Worm (Caenorhabditis elegans): Measurements from ENCODE around the gene qui-1.

qui-1 gene

DNA sequence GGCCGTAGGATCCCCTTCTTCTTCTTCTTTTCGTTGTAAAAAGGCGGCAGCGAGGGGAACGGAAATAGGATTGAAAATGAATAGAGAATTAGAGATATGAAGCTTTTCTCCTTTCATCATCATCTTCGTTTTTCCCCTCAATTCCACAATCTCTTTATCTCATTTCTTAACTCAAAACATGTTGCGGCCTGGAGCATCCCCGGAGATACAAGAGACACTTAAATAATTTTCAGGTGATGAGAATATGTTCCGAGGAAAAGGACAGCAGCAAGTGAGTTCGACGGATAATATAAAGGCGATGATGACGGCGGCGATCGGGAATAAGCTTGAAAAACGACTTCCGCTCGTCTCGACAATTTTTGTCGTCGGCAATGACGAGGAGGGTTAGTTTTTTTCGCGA, at the start of gene qui-1, which contains the start of gene Y45F10B.13:
Gene qui-1, plus strand, starts transcription at position 233 of the 400 bp plus-strand sequence.
Gene Y45F10B.13, minus strand, starts transcription at position 101 of the 400 bp plus-strand sequence.
- no peak for TF ChIP-seq W03F9.2 (tag; optimal IDR thresholded peaks at IDR 0.05)
- no peak for TF ChIP-seq him-1 (tag; optimal IDR thresholded peaks at IDR 0.05)
- no peak for TF ChIP-seq dao-5 (tag; optimal IDR thresholded peaks at IDR 0.05)

ce11 chrIV:13512112-13512569, 49.5 kb upstream of the qui-1 start, which contains the start of gene puf-3:
puf-3 (minus strand) TSS chrIV:13512162.
- no peak for TF ChIP-seq him-1 (tag; optimal IDR thresholded peaks at IDR 0.05)
- TF ChIP-seq W03F9.2 (tag; optimal IDR thresholded peaks at IDR 0.05) = no peak
- TF ChIP-seq dao-5 (tag; optimal IDR thresholded peaks at IDR 0.05) = no peak

DNA sequence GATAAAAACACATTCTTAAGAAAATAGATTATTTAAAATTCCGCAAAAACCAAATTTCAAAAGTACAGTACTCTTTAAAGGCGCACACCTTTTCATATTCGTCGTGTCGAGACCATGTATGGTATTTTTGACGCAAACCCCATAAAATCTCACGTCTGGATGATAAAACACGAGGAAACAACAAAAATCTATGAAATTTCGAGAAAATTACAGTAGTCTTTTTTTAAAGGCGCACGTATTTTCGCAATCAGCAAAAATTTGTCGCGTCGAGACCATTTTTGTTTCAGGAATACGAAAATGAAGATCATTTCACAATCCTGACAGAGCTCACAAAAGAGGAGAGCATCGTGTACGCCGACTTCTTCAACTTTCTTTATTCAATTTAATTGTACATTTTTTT, 48.7 kb upstream of the qui-1 start:
- TF ChIP-seq him-1 (tag; optimal IDR thresholded peaks at IDR 0.05) (no peak), W03F9.2 (tag; optimal IDR thresholded peaks at IDR 0.05) (no peak), dao-5 (tag; optimal IDR thresholded peaks at IDR 0.05) (no peak)

- TF ChIP-seq him-1 (tag; optimal IDR thresholded peaks at IDR 0.05) (no peak), W03F9.2 (tag; optimal IDR thresholded peaks at IDR 0.05) (peak; percentile 33)
Measured at ce11 chrIV:13521785-13522184, 39.9 kb upstream of the qui-1 start, which contains the start of gene dcap-2. dcap-2 (minus strand) TSS chrIV:13521870.

DNA sequence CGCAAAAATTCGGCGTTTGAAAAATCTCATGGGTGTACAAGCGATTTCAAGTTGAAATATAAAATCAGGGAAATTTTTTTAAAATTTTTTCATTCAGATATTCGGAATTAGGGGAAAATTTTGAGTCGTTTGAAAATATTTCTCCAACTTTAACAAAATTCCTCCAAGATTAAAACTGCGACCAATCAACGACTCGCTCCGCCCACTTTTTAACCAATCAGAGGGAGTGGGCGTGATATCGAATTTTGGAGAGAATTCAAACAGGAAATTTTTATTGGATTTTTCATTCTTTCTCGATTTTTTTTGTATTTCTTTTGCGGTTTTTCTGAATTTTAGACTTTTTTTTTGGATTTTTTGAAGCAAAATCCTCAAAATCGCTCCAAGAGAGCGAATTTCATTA, 36.4 kb upstream of the qui-1 start:
- TF ChIP-seq W03F9.2 (tag; optimal IDR thresholded peaks at IDR 0.05) (no peak), dao-5 (tag; optimal IDR thresholded peaks at IDR 0.05) (no peak), him-1 (tag; optimal IDR thresholded peaks at IDR 0.05) (no peak)

ce11 chrIV:13538901-13539300, 22.8 kb upstream of the qui-1 start:
- no peak for TF ChIP-seq W03F9.2 (tag; optimal IDR thresholded peaks at IDR 0.05)
- TF ChIP-seq dao-5 (tag; optimal IDR thresholded peaks at IDR 0.05) = no peak
- TF ChIP-seq him-1 (tag; optimal IDR thresholded peaks at IDR 0.05) = no peak

DNA sequence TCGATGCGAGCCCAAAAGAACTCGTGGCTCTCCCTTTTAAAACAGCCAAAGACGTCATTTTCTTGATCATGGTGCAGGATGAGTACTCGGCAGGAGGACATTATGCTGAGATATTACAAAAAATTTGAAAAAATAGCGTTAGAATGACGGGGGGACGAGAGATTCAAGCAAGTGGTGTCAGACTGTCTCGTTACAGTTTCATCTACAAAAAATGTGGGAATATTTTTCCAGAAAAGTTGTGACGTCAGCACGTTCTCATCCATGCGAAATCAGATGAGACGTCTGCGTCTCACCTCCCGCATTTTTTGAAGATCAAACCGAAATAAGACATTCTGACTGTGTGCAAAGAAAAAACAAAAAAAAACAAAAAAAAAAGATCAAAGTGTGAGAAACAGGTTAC, 21.5 kb upstream of the qui-1 start, which contains the start of gene rsd-2:
Gene rsd-2, minus strand, starts transcription at position 101 of the 400 bp plus-strand sequence.
- no peak for TF ChIP-seq him-1 (tag; optimal IDR thresholded peaks at IDR 0.05)
- TF ChIP-seq W03F9.2 (tag; optimal IDR thresholded peaks at IDR 0.05) = no peak
- TF ChIP-seq dao-5 (tag; optimal IDR thresholded peaks at IDR 0.05) = no peak

- TF ChIP-seq W03F9.2 (tag; optimal IDR thresholded peaks at IDR 0.05) = no peak
- TF ChIP-seq him-1 (tag; optimal IDR thresholded peaks at IDR 0.05) = no peak
- TF ChIP-seq dao-5 (tag; optimal IDR thresholded peaks at IDR 0.05) = no peak
Measured at ce11 chrIV:13548188-13548587, 13.5 kb upstream of the qui-1 start, which contains the start of gene F52G2.3. F52G2.3 (minus strand) TSS chrIV:13548230.

DNA sequence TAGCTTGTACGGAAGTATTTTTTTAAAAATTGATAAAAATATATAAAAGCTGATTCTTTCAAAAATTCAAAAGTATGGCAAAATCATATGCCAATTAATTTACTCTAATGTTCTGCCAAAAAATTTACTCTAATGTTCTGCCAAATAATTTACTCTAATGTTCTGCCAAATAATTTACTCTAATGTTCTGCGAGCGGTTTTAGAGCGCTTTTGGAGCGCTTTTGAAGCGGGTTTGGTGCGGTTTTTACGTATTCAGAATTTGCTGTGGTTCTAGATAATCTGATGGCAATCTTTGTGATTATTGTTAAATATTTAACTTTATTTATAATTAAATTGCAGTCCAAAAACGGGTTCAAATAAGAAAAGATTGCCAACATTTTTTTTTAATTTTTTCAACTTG, 12.3 kb upstream of the qui-1 start:
- TF ChIP-seq W03F9.2 (tag; optimal IDR thresholded peaks at IDR 0.05) (no peak), him-1 (tag; optimal IDR thresholded peaks at IDR 0.05) (no peak), dao-5 (tag; optimal IDR thresholded peaks at IDR 0.05) (no peak)

DNA sequence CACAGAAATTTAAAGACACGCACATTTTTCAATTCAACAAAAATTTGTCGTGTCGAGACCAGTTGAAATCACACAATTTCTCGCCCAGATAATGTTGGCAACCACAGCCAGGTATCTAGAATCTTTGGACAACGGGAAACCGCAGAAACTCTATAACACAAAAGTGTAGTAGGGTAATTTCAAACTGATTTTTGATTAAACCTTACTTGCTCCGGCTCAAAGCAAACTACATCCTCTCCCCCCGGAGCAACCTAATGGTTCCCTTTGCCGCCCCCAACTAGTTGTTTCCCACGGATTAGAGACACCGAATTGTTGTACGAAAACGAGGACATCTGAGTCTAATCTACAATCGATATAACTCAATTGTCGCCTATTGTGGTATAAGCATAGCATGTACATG, 7.3 kb upstream of the qui-1 start:
- no peak for TF ChIP-seq W03F9.2 (tag; optimal IDR thresholded peaks at IDR 0.05)
- no peak for TF ChIP-seq him-1 (tag; optimal IDR thresholded peaks at IDR 0.05)
- TF ChIP-seq dao-5 (tag; optimal IDR thresholded peaks at IDR 0.05) = no peak

ce11 chrIV:13555508-13555907, 6.2 kb upstream of the qui-1 start:
- no peak for TF ChIP-seq W03F9.2 (tag; optimal IDR thresholded peaks at IDR 0.05)

- no peak for TF ChIP-seq him-1 (tag; optimal IDR thresholded peaks at IDR 0.05)
- TF ChIP-seq W03F9.2 (tag; optimal IDR thresholded peaks at IDR 0.05) = no peak
- no peak for TF ChIP-seq dao-5 (tag; optimal IDR thresholded peaks at IDR 0.05)
Measured at ce11 chrIV:13557393-13557792, 4.3 kb upstream of the qui-1 start.

DNA sequence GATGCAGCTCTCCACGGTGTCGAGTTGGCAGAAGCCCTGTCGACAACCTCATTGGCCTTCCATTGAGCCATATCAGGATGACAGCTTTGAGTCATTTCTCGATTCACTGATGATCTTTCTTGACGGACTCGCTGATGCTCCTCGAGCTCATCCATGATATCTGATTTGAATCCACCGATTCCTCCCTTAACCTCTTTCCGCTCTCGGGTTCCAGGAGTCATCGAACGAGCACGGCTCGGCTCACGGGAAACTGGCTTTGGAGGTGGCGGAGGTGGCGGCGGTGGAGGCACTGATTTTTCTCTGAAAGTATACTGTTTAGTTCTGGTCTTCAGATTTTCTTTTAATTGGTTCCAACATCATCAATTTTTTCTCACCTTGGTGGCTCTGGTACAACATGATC, 2.6 kb upstream of the qui-1 start:
- no peak for TF ChIP-seq W03F9.2 (tag; optimal IDR thresholded peaks at IDR 0.05)
- TF ChIP-seq dao-5 (tag; optimal IDR thresholded peaks at IDR 0.05) = no peak
- TF ChIP-seq him-1 (tag; optimal IDR thresholded peaks at IDR 0.05) = no peak

ce11 chrIV:13564284-13564683, 2.6 kb downstream of the qui-1 start:
- TF ChIP-seq W03F9.2 (tag; optimal IDR thresholded peaks at IDR 0.05) (no peak), him-1 (tag; optimal IDR thresholded peaks at IDR 0.05) (no peak), dao-5 (tag; optimal IDR thresholded peaks at IDR 0.05) (no peak)

DNA sequence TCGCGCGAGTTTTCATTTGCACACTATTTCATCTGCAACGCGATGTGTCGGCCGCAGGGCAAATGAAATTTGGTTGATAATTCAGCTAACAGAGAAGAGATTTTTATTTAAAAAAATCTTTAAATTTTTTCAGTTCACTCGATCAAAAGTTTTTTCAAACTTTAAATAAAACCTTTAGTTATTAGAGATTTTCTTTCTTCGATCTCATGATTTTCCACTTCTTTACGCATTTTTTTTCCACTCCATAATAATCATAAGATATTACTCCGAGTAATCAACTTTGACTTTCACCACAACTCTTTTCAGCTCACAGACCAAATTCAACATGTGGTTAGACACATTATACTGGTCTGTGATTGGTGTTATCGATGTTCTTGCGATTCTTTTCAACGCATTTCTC, 13.1 kb downstream of the qui-1 start, which contains the start of gene srd-10:
Gene srd-10, plus strand, starts transcription at position 301 of the 400 bp plus-strand sequence.
- TF ChIP-seq him-1 (tag; optimal IDR thresholded peaks at IDR 0.05) (no peak), dao-5 (tag; optimal IDR thresholded peaks at IDR 0.05) (no peak), W03F9.2 (tag; optimal IDR thresholded peaks at IDR 0.05) (no peak)
